Fruit fly (Drosophila melanogaster) whole organism: ENCODE measurements around the gene CG7164.

ENCODE experiments used
- psq ChIP-seq: fragments of >200 bp; optimal IDR thresholded peaks from 2 replicates; lab custom pipeline; 2017
- usp ChIP-seq: fragments of >200 bp; optimal IDR thresholded peaks from 2 replicates; lab custom pipeline; 2017; ENCODE audit warnings: missing biosample characterization, missing genetic modification characterization, mixed read lengths

DNA sequence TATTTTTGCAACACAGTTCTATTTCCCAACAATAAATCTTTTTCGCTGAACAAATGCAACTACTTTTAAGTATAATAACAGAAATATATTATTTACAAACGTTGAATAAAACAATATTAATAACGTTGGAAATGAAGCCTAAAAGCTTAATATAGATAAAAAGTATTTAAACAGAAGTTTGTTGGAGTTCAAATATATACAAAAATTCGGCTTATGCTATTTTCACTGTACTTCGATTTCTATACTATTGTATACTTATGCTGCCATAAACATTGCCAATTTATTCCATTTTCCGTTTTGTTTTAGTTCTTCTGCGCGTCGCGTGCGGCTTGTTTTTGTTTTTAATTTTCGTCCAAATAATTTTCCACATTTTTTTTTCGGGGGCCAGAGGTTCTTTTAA, 39.6 kb downstream of the CG7164 start, which contains the start of gene CG7115:
- TF ChIP-seq usp (GFP tag; lab: Kevin White, UChicago), result no peak
- no peak for TF ChIP-seq psq
